Fruit fly (Drosophila melanogaster) whole organism, embryonic: ENCODE data around the gene CG31792.

Experiments
- Bdp1 ChIP-seq: fragments of 200-800 bp; sonication (Bioruptor generic); optimal IDR thresholded peaks from 3 replicates; lab custom pipeline; 2016; ENCODE audit warnings: missing biosample characterization, missing genetic modification characterization
- CG10274 ChIP-seq: fragments of 200-800 bp; sonication (Bioruptor generic); optimal IDR thresholded peaks from 3 replicates; lab custom pipeline; 2017; ENCODE audit warnings: missing biosample characterization, mild to moderate bottlenecking, missing genetic modification characterization
- CG10431 ChIP-seq: fragments of 200-800 bp; sonication (Bioruptor generic); optimal IDR thresholded peaks from 3 replicates; lab custom pipeline; 2018; ENCODE audit warnings: missing biosample characterization, mild to moderate bottlenecking, missing genetic modification characterization
- CG10543 ChIP-seq: fragments of 200-800 bp; sonication (Bioruptor generic); optimal IDR thresholded peaks from 3 replicates; lab custom pipeline; 2017; ENCODE audit warnings: missing biosample characterization, mild to moderate bottlenecking, missing genetic modification characterization, moderate library complexity
- CG11093 ChIP-seq: fragments of 200-800 bp; sonication (Bioruptor generic); IDR thresholded peaks from 3 replicates; pipeline ENCODE4 v1.3.6; 2022; ENCODE audit warnings: missing biosample characterization, missing genetic modification characterization
- CG11504 ChIP-seq: fragments of 200-800 bp; sonication (Bioruptor generic); optimal IDR thresholded peaks from 3 replicates; lab custom pipeline; 2019; ENCODE audit warnings: missing biosample characterization, mild to moderate bottlenecking, missing genetic modification characterization, moderate library complexity
- CG11696 ChIP-seq: fragments of 200-800 bp; sonication (Bioruptor generic); IDR thresholded peaks from 2 replicates; pipeline ENCODE4 v1.3.6; 2022; ENCODE audit warnings: missing biosample characterization, missing genetic modification characterization
- CG12104 ChIP-seq: fragments of 200-800 bp; sonication (Bioruptor generic); optimal IDR thresholded peaks from 3 replicates; lab custom pipeline; 2016; ENCODE audit warnings: missing biosample characterization, missing genetic modification characterization
- CG12391 ChIP-seq: fragments of 200-800 bp; sonication (Bioruptor generic); optimal IDR thresholded peaks from 3 replicates; lab custom pipeline; 2018; ENCODE audit warnings: missing biosample characterization, mild to moderate bottlenecking, missing genetic modification characterization, moderate library complexity
- CG13424 ChIP-seq: fragments of 200-800 bp; sonication (Bioruptor generic); optimal IDR thresholded peaks from 2 replicates; lab custom pipeline; 2019; ENCODE audit warnings: missing biosample characterization, mild to moderate bottlenecking, missing genetic modification characterization, moderate library complexity
- CG14710 ChIP-seq: fragments of 200-800 bp; sonication (Bioruptor generic); optimal IDR thresholded peaks from 3 replicates; lab custom pipeline; 2019; ENCODE audit warnings: missing biosample characterization, mild to moderate bottlenecking, missing genetic modification characterization, moderate library complexity
- CG14860 ChIP-seq: fragments of 200-800 bp; sonication (Bioruptor generic); IDR thresholded peaks from 3 replicates; pipeline ENCODE4 v1.3.6; 2022; ENCODE audit warnings: missing biosample characterization, missing genetic modification characterization; ENCODE audit not compliant: partially characterized antibody
- CG18599 ChIP-seq: fragments of 200-800 bp; sonication (Bioruptor generic); optimal IDR thresholded peaks from 3 replicates; lab custom pipeline; 2017; ENCODE audit warnings: missing biosample characterization, missing genetic modification characterization, mild to moderate bottlenecking, moderate library complexity, missing genetic modification reagents
- CG30020 ChIP-seq: fragments of 200-800 bp; optimal IDR thresholded peaks from 2 replicates; lab custom pipeline; 2019; ENCODE audit warnings: missing biosample characterization, mild to moderate bottlenecking, missing genetic modification characterization, moderate library complexity
- CG30403 ChIP-seq: fragments of 200-800 bp; sonication (Bioruptor generic); optimal IDR thresholded peaks from 3 replicates; lab custom pipeline; 2016; ENCODE audit warnings: missing biosample characterization, missing genetic modification characterization
- CG4360 ChIP-seq: fragments of 200-800 bp; sonication (Bioruptor generic); IDR thresholded peaks from 2 replicates; pipeline ENCODE4 v1.3.6; 2022; ENCODE audit warnings: missing biosample characterization, missing genetic modification characterization
- CG6813 ChIP-seq: fragments of 200-800 bp; sonication (Bioruptor generic); optimal IDR thresholded peaks from 2 replicates; lab custom pipeline; 2017; ENCODE audit warnings: missing biosample characterization, missing genetic modification characterization, mild to moderate bottlenecking, moderate library complexity, missing genetic modification reagents
- Chrac-16 ChIP-seq: fragments of 200-800 bp; sonication (Bioruptor generic); optimal IDR thresholded peaks from 3 replicates; lab custom pipeline; 2016; ENCODE audit warnings: missing biosample characterization, missing genetic modification characterization
- Dbx ChIP-seq: fragments of 200-800 bp; sonication (Bioruptor generic); IDR thresholded peaks from 3 replicates; pipeline ENCODE4 v1.3.6; 2022; ENCODE audit warnings: missing biosample characterization, missing genetic modification characterization
- Dref ChIP-seq: fragments of 200-800 bp; sonication (Bioruptor generic); IDR thresholded peaks from 2 replicates; pipeline ENCODE4 v1.3.6; 2022; ENCODE audit warnings: missing biosample characterization, missing genetic modification characterization
- Ets65A ChIP-seq: fragments of 200-800 bp; sonication (Bioruptor generic); peaks from one replicate; lab custom pipeline; 2016; ENCODE audit warnings: missing biosample characterization, missing genetic modification characterization
- Hey ChIP-seq: fragments of 200-800 bp; sonication (Bioruptor generic); optimal IDR thresholded peaks from 3 replicates; lab custom pipeline; 2018; ENCODE audit warnings: missing biosample characterization, mild to moderate bottlenecking, missing genetic modification characterization
- Hr39 ChIP-seq: fragments of >200 bp; optimal IDR thresholded peaks from 2 replicates; lab custom pipeline; 2017
- Mrtf ChIP-seq: fragments of 200-800 bp; sonication (Bioruptor generic); IDR thresholded peaks from 3 replicates; pipeline ENCODE4 v1.3.6; 2022; ENCODE audit warnings: missing biosample characterization, missing genetic modification characterization
- abd-A ChIP-seq: fragments of 200-800 bp; sonication (Bioruptor generic); optimal IDR thresholded peaks from 3 replicates; lab custom pipeline; 2019; ENCODE audit warnings: missing biosample characterization, mild to moderate bottlenecking, missing genetic modification characterization, moderate library complexity
- ase ChIP-seq: fragments of 200-800 bp; sonication (Bioruptor generic); IDR thresholded peaks from 3 replicates; pipeline ENCODE4 v1.3.6; 2022; ENCODE audit warnings: missing biosample characterization, missing genetic modification characterization
- dimm ChIP-seq: fragments of 200-800 bp; sonication (Bioruptor generic); IDR thresholded peaks from 2 replicates; pipeline ENCODE4 v1.3.6; 2022; ENCODE audit warnings: missing biosample characterization, missing genetic modification characterization
- disco-r ChIP-seq: fragments of 200-800 bp; sonication (Bioruptor generic); optimal IDR thresholded peaks from 2 replicates; lab custom pipeline; 2016; ENCODE audit warnings: missing biosample characterization, missing genetic modification characterization
- dm ChIP-seq: fragments of 200-800 bp; sonication (Bioruptor generic); optimal IDR thresholded peaks from 3 replicates; lab custom pipeline; 2016; ENCODE audit warnings: missing biosample characterization, missing genetic modification characterization
- dmrt99B ChIP-seq: fragments of 200-800 bp; sonication (Bioruptor generic); optimal IDR thresholded peaks from 2 replicates; lab custom pipeline; 2018; ENCODE audit warnings: missing biosample characterization, mild to moderate bottlenecking, missing genetic modification characterization, moderate library complexity
- dpn ChIP-seq, 2 experiments: fragments of 200-800 bp; sonication (Bioruptor generic); optimal IDR thresholded peaks; 3 replicates each; lab custom pipeline; 2016; ENCODE audit warnings: missing biosample characterization in 2 of 2, missing genetic modification characterization in 2 of 2
- fd102C ChIP-seq: fragments of 200-800 bp; sonication (Bioruptor generic); optimal IDR thresholded peaks from 2 replicates; lab custom pipeline; 2018; ENCODE audit warnings: missing biosample characterization, mild to moderate bottlenecking, missing genetic modification characterization, moderate library complexity
- gsb-n ChIP-seq: fragments of 200-800 bp; sonication (Bioruptor generic); optimal IDR thresholded peaks from 3 replicates; lab custom pipeline; 2018; ENCODE audit warnings: missing biosample characterization, mild to moderate bottlenecking, missing genetic modification characterization
- lab ChIP-seq: fragments of 200-800 bp; sonication (Bioruptor generic); optimal IDR thresholded peaks from 3 replicates; lab custom pipeline; 2017; ENCODE audit warnings: missing biosample characterization, missing genetic modification characterization, mild to moderate bottlenecking, moderate library complexity, missing genetic modification reagents
- luna ChIP-seq: fragments of 200-800 bp; sonication (Bioruptor generic); optimal IDR thresholded peaks from 2 replicates; lab custom pipeline; 2016; ENCODE audit warnings: missing biosample characterization, missing genetic modification characterization
- oc ChIP-seq: fragments of 200-800 bp; sonication (Bioruptor generic); optimal IDR thresholded peaks from 2 replicates; lab custom pipeline; 2018; ENCODE audit warnings: missing biosample characterization, mild to moderate bottlenecking, missing genetic modification characterization, moderate library complexity
- onecut ChIP-seq: fragments of 200-800 bp; sonication (Bioruptor generic); IDR thresholded peaks from 2 replicates; pipeline ENCODE4 v1.3.6; 2022; ENCODE audit warnings: missing biosample characterization, missing genetic modification characterization
- ro ChIP-seq: fragments of 200-800 bp; sonication (Bioruptor generic); IDR thresholded peaks from 2 replicates; pipeline ENCODE4 v1.3.6; 2022; ENCODE audit warnings: missing biosample characterization, missing genetic modification characterization
- sisA ChIP-seq: fragments of 200-800 bp; sonication (Bioruptor generic); IDR thresholded peaks from 2 replicates; pipeline ENCODE4 v1.3.6; 2022; ENCODE audit warnings: missing biosample characterization, missing genetic modification characterization
- stc ChIP-seq: fragments of 200-800 bp; sonication (Bioruptor generic); IDR thresholded peaks from 2 replicates; pipeline ENCODE4 v1.3.6; 2022; ENCODE audit warnings: missing biosample characterization, missing genetic modification characterization
- tll ChIP-seq, 2 experiments: fragments of 200-800 bp in 1 of 2; fragments of >200 bp in 1 of 2; sonication (Bioruptor generic) in 1 of 2; optimal IDR thresholded peaks; 2 replicates each; lab custom pipeline; 2017 to 2019; ENCODE audit warnings: missing biosample characterization in 2 of 2, missing genetic modification characterization in 2 of 2, mild to moderate bottlenecking in 1 of 2, moderate library complexity in 1 of 2
- wor ChIP-seq: fragments of 200-800 bp; sonication (Bioruptor generic); IDR thresholded peaks from 2 replicates; pipeline ENCODE4 v1.3.6; 2022; ENCODE audit warnings: missing biosample characterization, missing genetic modification characterization
- zfh2 ChIP-seq: fragments of 200-800 bp; sonication (Bioruptor generic); optimal IDR thresholded peaks from 2 replicates; lab custom pipeline; 2016; ENCODE audit warnings: missing biosample characterization, missing genetic modification characterization

Gene CG31792

dm6 chr2L:19017060-19017459 is 19.8 kb downstream of the CG31792 start:
- no peak for TF ChIP-seq CG30403 (GFP tag; lab: Kevin White, UChicago)
- TF ChIP-seq CG11696 (GFP tag; lab: Robert Waterston, UW), result no peak
- TF ChIP-seq ro (GFP tag; lab: Robert Waterston, UW), result no peak
- no peak for TF ChIP-seq gsb-n (tag; lab: Kevin White, UChicago)
- no peak for TF ChIP-seq CG30020 (tag; lab: Kevin White, UChicago)
- no peak for TF ChIP-seq CG12391 (tag; lab: Kevin White, UChicago)
- TF ChIP-seq dimm (GFP tag; lab: Robert Waterston, UW), result no peak
- no peak for TF ChIP-seq ase
- TF ChIP-seq CG10431 (GFP tag; lab: Kevin White, UChicago), result no peak
- no peak for TF ChIP-seq CG10274 (GFP tag; lab: Kevin White, UChicago)
- no peak for TF ChIP-seq luna (GFP tag; lab: Kevin White, UChicago)
- no peak for TF ChIP-seq oc (tag; lab: Kevin White, UChicago)
- TF ChIP-seq sisA (GFP tag; lab: Robert Waterston, UW), result no peak
- TF ChIP-seq Hey, result peak; percentile 42
- TF ChIP-seq Chrac-16 (GFP tag; lab: Kevin White, UChicago), result no peak
- TF ChIP-seq dm (GFP tag; lab: Kevin White, UChicago), result no peak
- TF ChIP-seq Ets65A (GFP tag; lab: Kevin White, UChicago), result no peak
- no peak for TF ChIP-seq Bdp1
- TF ChIP-seq disco-r, result no peak
- no peak for TF ChIP-seq CG4360 (GFP tag; lab: Robert Waterston, UW)
- TF ChIP-seq Dref (GFP tag; lab: Robert Waterston, UW), result no peak
- no peak for TF ChIP-seq CG12104 (GFP tag; lab: Kevin White, UChicago)
- no peak for TF ChIP-seq wor (GFP tag; lab: Robert Waterston, UW)
- TF ChIP-seq Hr39, result no peak
- TF ChIP-seq tll (GFP tag; optimal IDR thresholded peaks at IDR 0.05; lab: Kevin White, UChicago), result no peak
- no peak for TF ChIP-seq Mrtf (GFP tag; lab: Robert Waterston, UW)
- TF ChIP-seq onecut, result no peak
- peak; percentile 23 for TF ChIP-seq CG10543 (GFP tag; lab: Kevin White, UChicago)
- TF ChIP-seq dpn (GFP tag; optimal IDR thresholded peaks at IDR 0.05; lab: Kevin White, UChicago), result no peak
- TF ChIP-seq CG13424 (tag; lab: Kevin White, UChicago), result no peak
- TF ChIP-seq CG11093 (GFP tag; lab: Robert Waterston, UW), result no peak
- TF ChIP-seq CG6813 (GFP tag; lab: Kevin White, UChicago), result no peak
- TF ChIP-seq fd102C, result no peak
- TF ChIP-seq dmrt99B, result no peak
- TF ChIP-seq CG11504 (tag; lab: Kevin White, UChicago), result no peak
- TF ChIP-seq lab (GFP tag; lab: Kevin White, UChicago), result peak; percentile 18
- peak; percentile 8 for TF ChIP-seq CG18599 (GFP tag; lab: Kevin White, UChicago)
- TF ChIP-seq abd-A, result peak; percentile 91
- no peak for TF ChIP-seq CG14710 (tag; lab: Kevin White, UChicago)
- TF ChIP-seq CG14860 (GFP tag; lab: Robert Waterston, UW), result no peak
- TF ChIP-seq Dbx (GFP tag; lab: Robert Waterston, UW), result no peak
- TF ChIP-seq stc, result no peak
- TF ChIP-seq zfh2 (GFP tag; lab: Kevin White, UChicago), result no peak
